Worm (Caenorhabditis elegans) whole organism, L4 larva: Measurements from ENCODE around the gene sra-13.

Experiments
- aly-2 ChIP-seq: sonication (generic microtip); optimal IDR thresholded peaks from 2 replicates; lab custom pipeline; 2018; ENCODE audit warnings: missing biosample characterization, missing genetic modification characterization
- ceh-28 ChIP-seq: fragments of 150-350 bp; optimal IDR thresholded peaks from 2 replicates; lab custom pipeline; 2014; ENCODE audit warnings: missing biosample characterization, missing genetic modification reagents, missing genetic modification characterization
- dmd-8 ChIP-seq: fragments of 200-800 bp; sonication (Bioruptor generic); IDR thresholded peaks from 2 replicates; pipeline ENCODE4 v1.3.6; 2022; ENCODE audit warnings: missing genetic modification characterization, missing compliant biosample characterization
- lin-39 ChIP-seq: fragments of 150-350 bp; optimal IDR thresholded peaks from 2 replicates; lab custom pipeline; 2014; ENCODE audit warnings: missing biosample characterization, missing genetic modification reagents, missing genetic modification characterization
- nhr-41 ChIP-seq: fragments of 200-800 bp; sonication (Bioruptor generic); IDR thresholded peaks from 2 replicates; pipeline ENCODE4 v1.3.6; 2022; ENCODE audit warnings: missing genetic modification reagents, missing genetic modification characterization, missing compliant biosample characterization
- skn-1 ChIP-seq: fragments of 150-350 bp; optimal IDR thresholded peaks from 2 replicates; lab custom pipeline; 2014; ENCODE audit warnings: missing biosample characterization, missing genetic modification characterization
- unc-130 ChIP-seq: sonication (generic microtip); optimal IDR thresholded peaks from 2 replicates; lab custom pipeline; 2016; ENCODE audit warnings: missing genetic modification reagents, missing genetic modification characterization, missing compliant biosample characterization

ce11 chrII:8417059-8417668, 9.7 kb downstream of the sra-13 start, which contains the start of gene fdgt-2:
- no peak for TF ChIP-seq unc-130
- no peak for TF ChIP-seq aly-2
- TF ChIP-seq dmd-8 (GFP tag; lab: Robert Waterston, UW): no peak
- no peak for TF ChIP-seq ceh-28
- TF ChIP-seq lin-39 (tag; lab: Kevin White, UChicago): no peak
- TF ChIP-seq nhr-41 (GFP tag; lab: Robert Waterston, UW): no peak
- TF ChIP-seq skn-1 (tag; lab: Kevin White, UChicago): no peak
